Fruit fly (Drosophila melanogaster) whole organism, embryonic: ENCODE data around the gene Ada1-1.

Source experiments
- Blimp-1 ChIP-seq: fragments of 200-800 bp; sonication (Bioruptor generic); optimal IDR thresholded peaks from 3 replicates; lab custom pipeline; 2018; ENCODE audit warnings: missing biosample characterization, missing genetic modification characterization, mild to moderate bottlenecking, moderate library complexity, missing genetic modification reagents
- CG10147 ChIP-seq: fragments of 200-800 bp; sonication (Bioruptor generic); optimal IDR thresholded peaks from 2 replicates; lab custom pipeline; 2019; ENCODE audit warnings: missing biosample characterization, mild to moderate bottlenecking, missing genetic modification characterization, moderate library complexity
- CG1024 ChIP-seq: fragments of 200-800 bp; sonication (Bioruptor generic); IDR thresholded peaks from 2 replicates; pipeline ENCODE4 v1.3.6; 2022; ENCODE audit warnings: missing biosample characterization, missing genetic modification characterization
- CG10274 ChIP-seq: fragments of 200-800 bp; sonication (Bioruptor generic); optimal IDR thresholded peaks from 3 replicates; lab custom pipeline; 2017; ENCODE audit warnings: missing biosample characterization, mild to moderate bottlenecking, missing genetic modification characterization
- CG10543 ChIP-seq: fragments of 200-800 bp; sonication (Bioruptor generic); optimal IDR thresholded peaks from 3 replicates; lab custom pipeline; 2017; ENCODE audit warnings: missing biosample characterization, mild to moderate bottlenecking, missing genetic modification characterization, moderate library complexity
- CG11398 ChIP-seq: fragments of 200-800 bp; sonication (Bioruptor generic); optimal IDR thresholded peaks from 2 replicates; lab custom pipeline; 2016; ENCODE audit warnings: missing biosample characterization, missing genetic modification characterization
- CG13287 ChIP-seq: fragments of 200-800 bp; sonication (Bioruptor generic); IDR thresholded peaks from 2 replicates; pipeline ENCODE4 v1.3.6; 2022; ENCODE audit warnings: missing biosample characterization, missing genetic modification characterization; ENCODE audit not compliant: partially characterized antibody
- CG14050 ChIP-seq: fragments of 200-800 bp; sonication (Bioruptor generic); IDR thresholded peaks from 3 replicates; pipeline ENCODE4 v1.3.6; 2022; ENCODE audit warnings: missing biosample characterization, missing genetic modification characterization
- CG14441 ChIP-seq: fragments of 200-800 bp; sonication (Bioruptor generic); IDR thresholded peaks from 2 replicates; pipeline ENCODE4 v1.3.6; 2022; ENCODE audit warnings: missing biosample characterization, missing genetic modification characterization
- CG17186 ChIP-seq: fragments of 200-800 bp; sonication (Bioruptor generic); optimal IDR thresholded peaks from 3 replicates; lab custom pipeline; 2017; ENCODE audit warnings: missing biosample characterization, missing genetic modification reagents, missing genetic modification characterization
- CG17612 ChIP-seq: fragments of 200-800 bp; sonication (Bioruptor generic); IDR thresholded peaks from 2 replicates; pipeline ENCODE4 v1.3.6; 2022; ENCODE audit warnings: missing biosample characterization, missing genetic modification characterization
- CG2712 ChIP-seq: fragments of 200-800 bp; optimal IDR thresholded peaks from 3 replicates; lab custom pipeline; 2019; ENCODE audit warnings: missing biosample characterization, mild to moderate bottlenecking, missing genetic modification characterization, moderate library complexity
- CG33557 ChIP-seq: fragments of 200-800 bp; sonication (Bioruptor generic); optimal IDR thresholded peaks from 2 replicates; lab custom pipeline; 2019; ENCODE audit warnings: missing biosample characterization, mild to moderate bottlenecking, missing genetic modification characterization, moderate library complexity
- CG7271 ChIP-seq: fragments of 200-800 bp; sonication (Bioruptor generic); optimal IDR thresholded peaks from 2 replicates; lab custom pipeline; 2018; ENCODE audit warnings: missing biosample characterization, mild to moderate bottlenecking, missing genetic modification characterization, moderate library complexity
- CG7987 ChIP-seq: fragments of 200-800 bp; sonication (Bioruptor generic); optimal IDR thresholded peaks from 2 replicates; lab custom pipeline; 2018; ENCODE audit warnings: missing biosample characterization, mild to moderate bottlenecking, missing genetic modification characterization, moderate library complexity
- CG9437 ChIP-seq: fragments of 200-800 bp; sonication (Bioruptor generic); optimal IDR thresholded peaks from 2 replicates; lab custom pipeline; 2018; ENCODE audit warnings: missing biosample characterization, mild to moderate bottlenecking, missing genetic modification characterization
- Dref ChIP-seq: fragments of 200-800 bp; sonication (Bioruptor generic); IDR thresholded peaks from 2 replicates; pipeline ENCODE4 v1.3.6; 2022; ENCODE audit warnings: missing biosample characterization, missing genetic modification characterization
- Fer1 ChIP-seq: fragments of 200-800 bp; sonication (Bioruptor generic); optimal IDR thresholded peaks from 2 replicates; lab custom pipeline; 2017; ENCODE audit warnings: missing biosample characterization, mild to moderate bottlenecking, missing genetic modification characterization
- HmgD ChIP-seq: fragments of 200-800 bp; sonication (Bioruptor generic); optimal IDR thresholded peaks from 3 replicates; lab custom pipeline; 2016; ENCODE audit warnings: missing biosample characterization, missing genetic modification characterization
- Hmr ChIP-seq: fragments of 200-800 bp; sonication (Bioruptor generic); optimal IDR thresholded peaks from 3 replicates; lab custom pipeline; 2017; ENCODE audit warnings: mild to moderate bottlenecking, missing biosample characterization, missing genetic modification reagents, missing genetic modification characterization
- Lim3 ChIP-seq: fragments of 200-800 bp; sonication (Bioruptor generic); IDR thresholded peaks from 2 replicates; pipeline ENCODE4 v1.3.6; 2022; ENCODE audit warnings: missing biosample characterization, missing genetic modification characterization
- Meics ChIP-seq: fragments of 200-800 bp; sonication (Bioruptor generic); optimal IDR thresholded peaks from 2 replicates; lab custom pipeline; 2017; ENCODE audit warnings: missing biosample characterization, mild to moderate bottlenecking, missing genetic modification characterization
- Nf-YC ChIP-seq: fragments of 200-800 bp; optimal IDR thresholded peaks from 3 replicates; lab custom pipeline; 2019; ENCODE audit warnings: missing biosample characterization, mild to moderate bottlenecking, missing genetic modification characterization, moderate library complexity
- Sry-β ChIP-seq: fragments of 200-800 bp; sonication (Bioruptor generic); optimal IDR thresholded peaks from 2 replicates; lab custom pipeline; 2018; ENCODE audit warnings: missing biosample characterization, mild to moderate bottlenecking, missing genetic modification characterization, moderate library complexity
- Sry-δ ChIP-seq: fragments of 200-800 bp; sonication (Bioruptor generic); optimal IDR thresholded peaks from 2 replicates; lab custom pipeline; 2016; ENCODE audit warnings: missing biosample characterization, missing genetic modification characterization
- abd-A ChIP-seq: fragments of 200-800 bp; sonication (Bioruptor generic); optimal IDR thresholded peaks from 3 replicates; lab custom pipeline; 2019; ENCODE audit warnings: missing biosample characterization, mild to moderate bottlenecking, missing genetic modification characterization, moderate library complexity
- ap ChIP-seq: fragments of 200-800 bp; sonication (Bioruptor generic); IDR thresholded peaks from 2 replicates; pipeline ENCODE4 v1.3.6; 2022; ENCODE audit warnings: missing biosample characterization, missing genetic modification characterization
- ase ChIP-seq: fragments of 200-800 bp; sonication (Bioruptor generic); IDR thresholded peaks from 3 replicates; pipeline ENCODE4 v1.3.6; 2022; ENCODE audit warnings: missing biosample characterization, missing genetic modification characterization
- ato ChIP-seq: fragments of 200-800 bp; sonication (Bioruptor generic); IDR thresholded peaks from 2 replicates; pipeline ENCODE4 v1.3.6; 2022; ENCODE audit warnings: missing biosample characterization, missing genetic modification characterization; ENCODE audit not compliant: partially characterized antibody
- bowl ChIP-seq: fragments of 200-800 bp; sonication (Bioruptor generic); IDR thresholded peaks from 2 replicates; pipeline ENCODE4 v1.3.6; 2022; ENCODE audit warnings: missing biosample characterization, missing genetic modification characterization
- br ChIP-seq: fragments of >200 bp; optimal IDR thresholded peaks from 2 replicates; lab custom pipeline; 2017
- chm ChIP-seq: fragments of 200-800 bp; sonication (Bioruptor generic); IDR thresholded peaks from 2 replicates; pipeline ENCODE4 v1.3.6; 2022; ENCODE audit warnings: missing biosample characterization, missing genetic modification characterization
- dati ChIP-seq: fragments of 200-800 bp; sonication (Bioruptor generic); IDR thresholded peaks from 2 replicates; pipeline ENCODE4 v1.3.6; 2022; ENCODE audit warnings: missing biosample characterization, missing genetic modification characterization
- dmrt11E ChIP-seq: fragments of 200-800 bp; sonication (Bioruptor generic); optimal IDR thresholded peaks from 3 replicates; lab custom pipeline; 2018; ENCODE audit warnings: missing biosample characterization, mild to moderate bottlenecking, missing genetic modification characterization, moderate library complexity
- dpn ChIP-seq, 2 experiments: fragments of 200-800 bp; sonication (Bioruptor generic); optimal IDR thresholded peaks; 3 replicates each; lab custom pipeline; 2016; ENCODE audit warnings: missing biosample characterization in 2 of 2, missing genetic modification characterization in 2 of 2
- dysf ChIP-seq: fragments of 200-800 bp; sonication (Bioruptor generic); IDR thresholded peaks from 3 replicates; pipeline ENCODE4 v1.3.6; 2022; ENCODE audit warnings: missing biosample characterization, missing genetic modification characterization
- gcm2 ChIP-seq: fragments of 200-800 bp; sonication (Bioruptor generic); optimal IDR thresholded peaks from 2 replicates; lab custom pipeline; 2016; ENCODE audit warnings: missing biosample characterization, missing genetic modification characterization
- ind ChIP-seq: fragments of 200-800 bp; sonication (Bioruptor generic); optimal IDR thresholded peaks from 3 replicates; lab custom pipeline; 2016; ENCODE audit warnings: missing biosample characterization, missing genetic modification characterization
- jing ChIP-seq: fragments of 200-800 bp; sonication (Bioruptor generic); optimal IDR thresholded peaks from 2 replicates; lab custom pipeline; 2018; ENCODE audit warnings: missing biosample characterization, mild to moderate bottlenecking, missing genetic modification characterization
- kay ChIP-seq: fragments of 200-800 bp; sonication (Bioruptor generic); optimal IDR thresholded peaks from 2 replicates; lab custom pipeline; 2016; ENCODE audit warnings: missing biosample characterization, missing genetic modification characterization
- klu ChIP-seq: fragments of 200-800 bp; sonication (Bioruptor generic); IDR thresholded peaks from 2 replicates; pipeline ENCODE4 v1.3.6; 2022; ENCODE audit warnings: missing biosample characterization, missing genetic modification characterization
- lola ChIP-seq, 3 experiments: fragments of >200 bp in 2 of 3; fragments of 200-800 bp in 1 of 3; sonication (Bioruptor generic) in 1 of 3; optimal IDR thresholded peaks; 2 replicates each; lab custom pipeline; 2017 to 2019; ENCODE audit warnings: missing biosample characterization in 3 of 3, missing genetic modification characterization in 3 of 3, mild to moderate bottlenecking in 1 of 3, moderate library complexity in 1 of 3
- pan ChIP-seq, 4 experiments: fragments of >200 bp in 3 of 4; fragments of 200-800 bp in 1 of 4; sonication (Bioruptor generic) in 1 of 4; optimal IDR thresholded peaks in 3 of 4; IDR thresholded peaks in 1 of 4; 2 replicates each; pipeline versions ENCODE4 v1.3.6 to Lab custom; 2017 to 2022; ENCODE audit warnings: missing biosample characterization in 2 of 4, missing genetic modification characterization in 2 of 4, mixed read lengths in 1 of 4
- peb ChIP-seq: fragments of 200-800 bp; sonication (Bioruptor generic); IDR thresholded peaks from 2 replicates; pipeline ENCODE4 v1.3.6; 2022; ENCODE audit warnings: missing biosample characterization, missing genetic modification characterization
- pum ChIP-seq: fragments of 200-800 bp; sonication (Bioruptor generic); optimal IDR thresholded peaks from 2 replicates; lab custom pipeline; 2016; ENCODE audit warnings: missing biosample characterization, missing genetic modification characterization
- sc ChIP-seq, 3 experiments: fragments of >200 bp in 2 of 3; fragments of 200-800 bp in 1 of 3; sonication (Bioruptor generic) in 1 of 3; optimal IDR thresholded peaks; 2 replicates in 2 of 3; 3 replicates in 1 of 3; lab custom pipeline; 2017; ENCODE audit warnings: mild to moderate bottlenecking in 1 of 3, missing biosample characterization in 1 of 3, missing genetic modification characterization in 1 of 3, missing genetic modification reagents in 1 of 3
- tap ChIP-seq: fragments of 200-800 bp; optimal IDR thresholded peaks from 3 replicates; lab custom pipeline; 2019; ENCODE audit warnings: missing biosample characterization, mild to moderate bottlenecking, missing genetic modification characterization, moderate library complexity
- tio ChIP-seq: fragments of 200-800 bp; sonication (Bioruptor generic); optimal IDR thresholded peaks from 2 replicates; lab custom pipeline; 2017; ENCODE audit warnings: missing biosample characterization, missing genetic modification characterization, inconsistent platforms
- wek ChIP-seq: fragments of 200-800 bp; sonication (Bioruptor generic); optimal IDR thresholded peaks from 3 replicates; lab custom pipeline; 2018; ENCODE audit warnings: missing biosample characterization, mild to moderate bottlenecking, missing genetic modification characterization, moderate library complexity
- zen ChIP-seq: fragments of 200-800 bp; sonication (Bioruptor generic); optimal IDR thresholded peaks from 3 replicates; lab custom pipeline; 2018; ENCODE audit warnings: missing biosample characterization, mild to moderate bottlenecking, missing genetic modification characterization, moderate library complexity

The Ada1-1 gene

DNA sequence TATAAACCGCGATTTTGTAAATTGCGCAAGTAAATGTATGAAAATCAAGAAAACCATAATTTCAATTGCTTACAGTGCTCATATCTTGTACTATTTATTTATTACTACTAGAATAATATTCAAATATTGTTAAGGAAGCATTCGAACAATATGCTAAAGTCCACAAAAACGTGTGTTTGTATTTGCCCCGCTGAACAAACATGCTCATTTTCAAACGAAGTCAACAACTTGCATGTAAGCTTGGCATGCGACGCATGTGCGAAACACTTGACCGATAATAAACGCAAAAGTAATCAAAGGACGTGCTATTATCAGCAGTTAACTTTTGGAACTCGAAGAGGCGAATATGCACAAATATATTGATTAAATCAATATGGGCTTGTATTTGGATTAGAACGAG is 24.6 kb downstream of the Ada1-1 start (continued):
- TF ChIP-seq Blimp-1 (peak; percentile 76), zen (no peak), dmrt11E (tag; lab: Kevin White, UChicago) (peak; percentile 69), dpn (GFP tag; optimal IDR thresholded peaks at IDR 0.05; lab: Kevin White, UChicago) (peak; percentile 32 to 53), abd-A (tag; lab: Kevin White, UChicago) (no peak), CG10274 (peak; percentile 8), CG7271 (tag; lab: Kevin White, UChicago) (peak; percentile 29), tap (tag; lab: Kevin White, UChicago) (peak; percentile 41), CG17612 (GFP tag; lab: Robert Waterston, UW) (no peak), CG10543 (peak; percentile 80), Sry-δ (GFP tag; lab: Kevin White, UChicago) (peak; percentile 4), ap (GFP tag; lab: Robert Waterston, UW) (no peak), pum (GFP tag; lab: Kevin White, UChicago) (no peak), klu (GFP tag; lab: Robert Waterston, UW) (no peak), tio (GFP tag; lab: Kevin White, UChicago) (no peak), chm (GFP tag; lab: Robert Waterston, UW) (no peak), CG11398 (GFP tag; lab: Kevin White, UChicago) (peak; percentile 54), ase (GFP tag; lab: Robert Waterston, UW) (no peak), CG7987 (GFP tag; lab: Kevin White, UChicago) (peak; percentile 91), CG14441 (no peak), Fer1 (peak; percentile 59), CG14050 (GFP tag; lab: Robert Waterston, UW) (no peak), HmgD (GFP tag; lab: Kevin White, UChicago) (no peak), dati (GFP tag; lab: Robert Waterston, UW) (no peak), br (lab: Kevin White, UChicago) (no peak), Hmr (GFP tag; lab: Kevin White, UChicago) (peak; percentile 89), peb (GFP tag; lab: Robert Waterston, UW) (no peak), Lim3 (GFP tag; lab: Robert Waterston, UW) (no peak), dysf (GFP tag; lab: Robert Waterston, UW) (peak; percentile 47; the same call in 2 of the 3 replicates), bowl (GFP tag; lab: Robert Waterston, UW) (no peak), CG33557 (GFP tag; lab: Kevin White, UChicago) (peak; percentile 81), jing (GFP tag; lab: Kevin White, UChicago) (no peak), CG17186 (no peak), Sry-β (no peak), CG1024 (GFP tag; lab: Robert Waterston, UW) (no peak), CG10147 (GFP tag; lab: Kevin White, UChicago) (peak; percentile 34), kay (GFP tag; lab: Kevin White, UChicago) (peak; percentile 35), gcm2 (GFP tag; lab: Kevin White, UChicago) (no peak), ato (GFP tag; lab: Robert Waterston, UW) (no peak), pan (optimal IDR thresholded peaks at IDR 0.05; lab: Kevin White, UChicago) (no peak), pan (GFP tag; optimal IDR thresholded peaks at IDR 0.05 in 1 of 2, IDR thresholded peaks at IDR 0.05 in 1 of 2) (no peak), sc (optimal IDR thresholded peaks at IDR 0.05; lab: Kevin White, UChicago) (no peak), sc (GFP tag; optimal IDR thresholded peaks at IDR 0.05; lab: Kevin White, UChicago) (peak; percentile 80), ind (GFP tag; lab: Kevin White, UChicago) (no peak), Dref (GFP tag; lab: Robert Waterston, UW) (no peak), CG9437 (no peak), Meics (peak; percentile 60), lola (GFP tag; optimal IDR thresholded peaks at IDR 0.05; lab: Kevin White, UChicago) (peak in 1 of 3 experiments; percentile 62), CG2712 (tag; lab: Kevin White, UChicago) (peak; percentile 26), wek (GFP tag; lab: Kevin White, UChicago) (peak; percentile 83), Nf-YC (no peak), CG13287 (no peak)
